Worm (Caenorhabditis elegans): ENCODE data around the gene spe-17.

- TF ChIP-seq bed-1 (GFP tag; IDR thresholded peaks at IDR 0.05) (no peak), hmg-1.2 (GFP tag; IDR thresholded peaks at IDR 0.05) (0 out of 2 replicates have a peak, but pooled peaks have one; percentile 14), ztf-3 (GFP tag; optimal IDR thresholded peaks at IDR 0.05) (no peak), ccch-3 (GFP tag; optimal IDR thresholded peaks at IDR 0.05) (no peak), pha-4 (tag; optimal IDR thresholded peaks at IDR 0.05) (no peak), T07F8.4 (tag; optimal IDR thresholded peaks at IDR 0.05) (no peak), hlh-26 (GFP tag; conservative IDR thresholded peaks at IDR 0.05) (no peak), F10E7.11 (tag; optimal IDR thresholded peaks at IDR 0.05) (no peak), ztf-18 (tag; optimal IDR thresholded peaks at IDR 0.05) (no peak), ceh-27 (GFP tag; optimal IDR thresholded peaks at IDR 0.05) (no peak), zfh-2 (GFP tag; conservative IDR thresholded peaks at IDR 0.05) (peak; percentile 97), die-1 (tag; optimal IDR thresholded peaks at IDR 0.05) (no peak), snpc-1.1 (tag; optimal IDR thresholded peaks at IDR 0.05; ENCODE audit: insufficient read depth) (no peak)
These were observed 2.8 kb upstream of the spe-17 start for ce11 chrIV:12010377-12010776.
